Worm (Caenorhabditis elegans) whole organism, L4/young adult: Measurements from ENCODE around the gene grd-10.

Experiments
- dao-5 ChIP-seq: sonication (generic microtip); optimal IDR thresholded peaks from 2 replicates; lab custom pipeline; 2016; ENCODE audit warnings: missing genotype, missing genetic modification characterization, moderate library complexity, missing compliant biosample characterization
- him-1 ChIP-seq: sonication (generic microtip); optimal IDR thresholded peaks from 2 replicates; lab custom pipeline; 2016; ENCODE audit warnings: missing genotype, missing genetic modification reagents, missing genetic modification characterization, missing compliant biosample characterization

ce11 chrIV:3467751-3468150 is 26.9 kb downstream of the grd-10 start:
- TF ChIP-seq dao-5 (tag; lab: Kevin White, UChicago) (no peak), him-1 (tag; lab: Kevin White, UChicago) (no peak)
